Fruit fly (Drosophila melanogaster) whole organism, embryonic: ENCODE results near the gene Mrm2.

Source experiments
- Ada2b ChIP-seq: fragments of 200-800 bp; sonication (Bioruptor generic); IDR thresholded peaks from 2 replicates; pipeline ENCODE4 v1.3.6; 2022; ENCODE audit warnings: missing biosample characterization, missing genetic modification characterization
- Adf1 ChIP-seq: fragments of 200-800 bp; sonication (Bioruptor generic); IDR thresholded peaks from 2 replicates; pipeline ENCODE4 v1.3.6; 2022; ENCODE audit warnings: missing biosample characterization, missing genetic modification characterization
- Antp ChIP-seq: fragments of 200-800 bp; sonication (Bioruptor generic); optimal IDR thresholded peaks from 3 replicates; lab custom pipeline; 2016; ENCODE audit warnings: missing biosample characterization, missing genetic modification characterization
- CG10147 ChIP-seq: fragments of 200-800 bp; sonication (Bioruptor generic); optimal IDR thresholded peaks from 2 replicates; lab custom pipeline; 2019; ENCODE audit warnings: missing biosample characterization, mild to moderate bottlenecking, missing genetic modification characterization, moderate library complexity
- CG10267 ChIP-seq: fragments of 200-800 bp; sonication (Bioruptor generic); optimal IDR thresholded peaks from 2 replicates; lab custom pipeline; 2018; ENCODE audit warnings: missing biosample characterization, mild to moderate bottlenecking, missing genetic modification characterization, moderate library complexity
- CG10565 ChIP-seq: fragments of 200-800 bp; sonication (Bioruptor generic); optimal IDR thresholded peaks from 3 replicates; lab custom pipeline; 2016; ENCODE audit warnings: missing biosample characterization, mild to moderate bottlenecking, missing genetic modification characterization
- CG11247 ChIP-seq: fragments of 200-800 bp; sonication (Bioruptor generic); IDR thresholded peaks from 2 replicates; pipeline ENCODE4 v1.3.6; 2022; ENCODE audit warnings: missing biosample characterization, missing genetic modification characterization
- CG11398 ChIP-seq: fragments of 200-800 bp; sonication (Bioruptor generic); optimal IDR thresholded peaks from 2 replicates; lab custom pipeline; 2016; ENCODE audit warnings: missing biosample characterization, missing genetic modification characterization
- CG11696 ChIP-seq: fragments of 200-800 bp; sonication (Bioruptor generic); IDR thresholded peaks from 2 replicates; pipeline ENCODE4 v1.3.6; 2022; ENCODE audit warnings: missing biosample characterization, missing genetic modification characterization
- CG12219 ChIP-seq: fragments of 200-800 bp; sonication (Bioruptor generic); optimal IDR thresholded peaks from 3 replicates; lab custom pipeline; 2018; ENCODE audit warnings: missing biosample characterization, mild to moderate bottlenecking, missing genetic modification characterization
- CG13296 ChIP-seq: fragments of 200-800 bp; sonication (Bioruptor generic); optimal IDR thresholded peaks from 3 replicates; lab custom pipeline; 2018; ENCODE audit warnings: missing biosample characterization, mild to moderate bottlenecking, missing genetic modification characterization
- CG13424 ChIP-seq: fragments of 200-800 bp; sonication (Bioruptor generic); optimal IDR thresholded peaks from 2 replicates; lab custom pipeline; 2019; ENCODE audit warnings: missing biosample characterization, mild to moderate bottlenecking, missing genetic modification characterization, moderate library complexity
- CG1792 ChIP-seq: fragments of 200-800 bp; sonication (Bioruptor generic); optimal IDR thresholded peaks from 2 replicates; lab custom pipeline; 2016; ENCODE audit warnings: missing biosample characterization, missing genetic modification characterization
- CG2116 ChIP-seq: fragments of 200-800 bp; sonication (Bioruptor generic); optimal IDR thresholded peaks from 3 replicates; lab custom pipeline; 2018; ENCODE audit warnings: missing biosample characterization, mild to moderate bottlenecking, missing genetic modification characterization
- CG2199 ChIP-seq: fragments of 200-800 bp; sonication (Bioruptor generic); IDR thresholded peaks from 3 replicates; pipeline ENCODE4 v1.3.6; 2022; ENCODE audit warnings: missing biosample characterization, missing genetic modification characterization
- CG31365 ChIP-seq: fragments of 200-800 bp; sonication (Bioruptor generic); optimal IDR thresholded peaks from 2 replicates; lab custom pipeline; 2018; ENCODE audit warnings: missing biosample characterization, mild to moderate bottlenecking, missing genetic modification characterization
- CG33557 ChIP-seq: fragments of 200-800 bp; sonication (Bioruptor generic); optimal IDR thresholded peaks from 2 replicates; lab custom pipeline; 2019; ENCODE audit warnings: missing biosample characterization, mild to moderate bottlenecking, missing genetic modification characterization, moderate library complexity
- CG5180 ChIP-seq: fragments of 200-800 bp; sonication (Bioruptor generic); optimal IDR thresholded peaks from 3 replicates; lab custom pipeline; 2017; ENCODE audit warnings: missing biosample characterization, missing genetic modification characterization, mild to moderate bottlenecking, moderate library complexity, missing genetic modification reagents
- CG7839 ChIP-seq: fragments of 200-800 bp; sonication (Bioruptor generic); optimal IDR thresholded peaks from 3 replicates; lab custom pipeline; 2018; ENCODE audit warnings: missing biosample characterization, mild to moderate bottlenecking, missing genetic modification characterization, moderate library complexity
- Eip74EF ChIP-seq, 2 experiments: fragments of 200-800 bp in 1 of 2; fragments of >200 bp in 1 of 2; sonication (Bioruptor generic) in 1 of 2; optimal IDR thresholded peaks; 2 replicates each; lab custom pipeline; 2017 to 2019; ENCODE audit warnings: missing biosample characterization in 2 of 2, missing genetic modification characterization in 2 of 2, mild to moderate bottlenecking in 1 of 2, moderate library complexity in 1 of 2
- Fer1 ChIP-seq: fragments of 200-800 bp; sonication (Bioruptor generic); optimal IDR thresholded peaks from 2 replicates; lab custom pipeline; 2017; ENCODE audit warnings: missing biosample characterization, mild to moderate bottlenecking, missing genetic modification characterization
- Gsc ChIP-seq: fragments of 200-800 bp; sonication (Bioruptor generic); IDR thresholded peaks from 2 replicates; pipeline ENCODE4 v1.3.6; 2022; ENCODE audit warnings: missing biosample characterization, missing genetic modification characterization
- HmgD ChIP-seq: fragments of 200-800 bp; sonication (Bioruptor generic); optimal IDR thresholded peaks from 3 replicates; lab custom pipeline; 2016; ENCODE audit warnings: missing biosample characterization, missing genetic modification characterization
- Hmr ChIP-seq: fragments of 200-800 bp; sonication (Bioruptor generic); optimal IDR thresholded peaks from 3 replicates; lab custom pipeline; 2017; ENCODE audit warnings: mild to moderate bottlenecking, missing biosample characterization, missing genetic modification reagents, missing genetic modification characterization
- Hmx ChIP-seq: fragments of 200-800 bp; sonication (Bioruptor generic); optimal IDR thresholded peaks from 2 replicates; lab custom pipeline; 2016; ENCODE audit warnings: missing biosample characterization, missing genetic modification characterization
- Meics ChIP-seq: fragments of 200-800 bp; sonication (Bioruptor generic); optimal IDR thresholded peaks from 2 replicates; lab custom pipeline; 2017; ENCODE audit warnings: missing biosample characterization, mild to moderate bottlenecking, missing genetic modification characterization
- NC2β ChIP-seq: fragments of 200-800 bp; sonication (Bioruptor generic); optimal IDR thresholded peaks from 2 replicates; lab custom pipeline; 2016; ENCODE audit warnings: missing biosample characterization, missing genetic modification characterization
- NfI ChIP-seq: fragments of 200-800 bp; sonication (Bioruptor generic); optimal IDR thresholded peaks from 3 replicates; lab custom pipeline; 2018; ENCODE audit warnings: missing biosample characterization, mild to moderate bottlenecking, missing genetic modification characterization, moderate library complexity
- Opbp ChIP-seq: fragments of 200-800 bp; sonication (Bioruptor generic); IDR thresholded peaks from 3 replicates; pipeline ENCODE4 v1.3.6; 2022; ENCODE audit warnings: missing biosample characterization, missing genetic modification characterization; ENCODE audit not compliant: partially characterized antibody
- Rfx ChIP-seq: fragments of 200-800 bp; sonication (Bioruptor generic); IDR thresholded peaks from 2 replicates; pipeline ENCODE4 v1.3.6; 2022; ENCODE audit warnings: missing biosample characterization, missing genetic modification characterization
- ab ChIP-seq: fragments of 200-800 bp; sonication (Bioruptor generic); optimal IDR thresholded peaks from 2 replicates; lab custom pipeline; 2016; ENCODE audit warnings: missing biosample characterization, missing genetic modification characterization
- ato ChIP-seq: fragments of 200-800 bp; sonication (Bioruptor generic); IDR thresholded peaks from 2 replicates; pipeline ENCODE4 v1.3.6; 2022; ENCODE audit warnings: missing biosample characterization, missing genetic modification characterization; ENCODE audit not compliant: partially characterized antibody
- az2 ChIP-seq: fragments of 200-800 bp; sonication (Bioruptor generic); optimal IDR thresholded peaks from 3 replicates; lab custom pipeline; 2016; ENCODE audit warnings: missing biosample characterization, missing genetic modification characterization
- bbx ChIP-seq: fragments of 200-800 bp; sonication (Bioruptor generic); IDR thresholded peaks from 2 replicates; pipeline ENCODE4 v1.3.6; 2022; ENCODE audit warnings: missing biosample characterization, missing genetic modification characterization; ENCODE audit not compliant: partially characterized antibody
- dpn ChIP-seq, 2 experiments: fragments of 200-800 bp; sonication (Bioruptor generic); optimal IDR thresholded peaks; 3 replicates each; lab custom pipeline; 2016; ENCODE audit warnings: missing biosample characterization in 2 of 2, missing genetic modification characterization in 2 of 2
- dysf ChIP-seq: fragments of 200-800 bp; sonication (Bioruptor generic); IDR thresholded peaks from 3 replicates; pipeline ENCODE4 v1.3.6; 2022; ENCODE audit warnings: missing biosample characterization, missing genetic modification characterization
- fd3F ChIP-seq: fragments of 200-800 bp; sonication (Bioruptor generic); optimal IDR thresholded peaks from 2 replicates; lab custom pipeline; 2018; ENCODE audit warnings: missing biosample characterization, mild to moderate bottlenecking, missing genetic modification characterization, moderate library complexity
- mam ChIP-seq: fragments of 200-800 bp; sonication (Bioruptor generic); optimal IDR thresholded peaks from 3 replicates; lab custom pipeline; 2016; ENCODE audit warnings: missing biosample characterization, missing genetic modification characterization
- onecut ChIP-seq: fragments of 200-800 bp; sonication (Bioruptor generic); IDR thresholded peaks from 2 replicates; pipeline ENCODE4 v1.3.6; 2022; ENCODE audit warnings: missing biosample characterization, missing genetic modification characterization
- p53 ChIP-seq: fragments of 200-800 bp; sonication (Bioruptor generic); optimal IDR thresholded peaks from 2 replicates; lab custom pipeline; 2016; ENCODE audit warnings: missing biosample characterization, missing genetic modification characterization
- pb ChIP-seq: fragments of 200-800 bp; sonication (Bioruptor generic); optimal IDR thresholded peaks from 3 replicates; lab custom pipeline; 2016; ENCODE audit warnings: missing biosample characterization, missing genetic modification characterization
- peb ChIP-seq: fragments of 200-800 bp; sonication (Bioruptor generic); IDR thresholded peaks from 2 replicates; pipeline ENCODE4 v1.3.6; 2022; ENCODE audit warnings: missing biosample characterization, missing genetic modification characterization
- prd ChIP-seq, 3 experiments: fragments of >200 bp in 2 of 3; fragments of 200-800 bp in 1 of 3; sonication (Bioruptor generic) in 1 of 3; optimal IDR thresholded peaks in 2 of 3; IDR thresholded peaks in 1 of 3; 2 replicates in 2 of 3; 3 replicates in 1 of 3; pipeline versions ENCODE4 v1.3.6 to Lab custom; 2017 to 2022; ENCODE audit warnings: missing biosample characterization in 1 of 3, missing genetic modification characterization in 1 of 3
- schlank ChIP-seq: fragments of 200-800 bp; sonication (Bioruptor generic); optimal IDR thresholded peaks from 2 replicates; lab custom pipeline; 2018; ENCODE audit warnings: missing biosample characterization, mild to moderate bottlenecking, missing genetic modification characterization
- seq ChIP-seq: fragments of 200-800 bp; sonication (Bioruptor generic); IDR thresholded peaks from 2 replicates; pipeline ENCODE4 v1.3.6; 2022; ENCODE audit warnings: missing biosample characterization, missing genetic modification characterization
- sim ChIP-seq: fragments of 200-800 bp; sonication (Bioruptor generic); IDR thresholded peaks from 2 replicates; pipeline ENCODE4 v1.3.6; 2022; ENCODE audit warnings: missing biosample characterization, missing genetic modification characterization
- slp2 ChIP-seq: fragments of 200-800 bp; sonication (Bioruptor generic); optimal IDR thresholded peaks from 2 replicates; lab custom pipeline; 2016; ENCODE audit warnings: missing biosample characterization, missing genetic modification characterization
- sr ChIP-seq: fragments of 200-800 bp; sonication (Bioruptor generic); IDR thresholded peaks from 3 replicates; pipeline ENCODE4 v1.3.6; 2022; ENCODE audit warnings: missing biosample characterization, missing genetic modification characterization
- unpg ChIP-seq: fragments of 200-800 bp; sonication (Bioruptor generic); optimal IDR thresholded peaks from 3 replicates; lab custom pipeline; 2018; ENCODE audit warnings: missing biosample characterization, mild to moderate bottlenecking, missing genetic modification characterization, moderate library complexity

Mrm2 gene

dm6 chr3R:19889603-19890187, 28.3 kb downstream of the Mrm2 start (continued):
- TF ChIP-seq CG1792 (GFP tag; lab: Kevin White, UChicago) (no peak), Fer1 (GFP tag; lab: Kevin White, UChicago) (peak; percentile 88), ato (GFP tag; lab: Robert Waterston, UW) (no peak), dpn (GFP tag; optimal IDR thresholded peaks at IDR 0.05; lab: Kevin White, UChicago) (peak; percentile 30 to 40), NfI (GFP tag; lab: Kevin White, UChicago) (peak; percentile 66), CG2199 (GFP tag; lab: Robert Waterston, UW) (no peak), pb (no peak), Antp (no peak), slp2 (no peak), CG10267 (tag; lab: Kevin White, UChicago) (peak; percentile 73), bbx (GFP tag; lab: Robert Waterston, UW) (no peak), CG11247 (GFP tag; lab: Robert Waterston, UW) (peak; percentile 12; the same call in 1 of the 2 replicates), sr (peak; percentile 88), CG5180 (GFP tag; lab: Kevin White, UChicago) (peak; percentile 64), Hmr (peak; percentile 87), mam (no peak), Hmx (GFP tag; lab: Kevin White, UChicago) (no peak), Gsc (GFP tag; lab: Robert Waterston, UW) (no peak), sim (GFP tag; lab: Robert Waterston, UW) (0 out of 2 replicates have a peak, but pooled peaks have one; percentile 6), onecut (GFP tag; lab: Robert Waterston, UW) (peak; percentile 38; the same call in 1 of the 2 replicates), CG12219 (GFP tag; lab: Kevin White, UChicago) (peak; percentile 46), fd3F (GFP tag; lab: Kevin White, UChicago) (peak; percentile 76), p53 (GFP tag; lab: Kevin White, UChicago) (no peak), Meics (peak; percentile 92), CG2116 (GFP tag; lab: Kevin White, UChicago) (peak; percentile 15), ab (GFP tag; lab: Kevin White, UChicago) (no peak), CG31365 (no peak), schlank (peak; percentile 45), Rfx (GFP tag; lab: Robert Waterston, UW) (peak; percentile 74), HmgD (GFP tag; lab: Kevin White, UChicago) (no peak), peb (GFP tag; lab: Robert Waterston, UW) (0 out of 2 replicates have a peak, but pooled peaks have one; percentile 36), CG10565 (GFP tag; lab: Kevin White, UChicago) (no peak), Adf1 (GFP tag; lab: Robert Waterston, UW) (peak; percentile 95), Eip74EF (GFP tag; optimal IDR thresholded peaks at IDR 0.05; lab: Kevin White, UChicago) (peak in 1 of 2 experiments; percentile 76), dysf (GFP tag; lab: Robert Waterston, UW) (peak; percentile 79), CG11696 (no peak), az2 (peak; percentile 28), CG13296 (peak; percentile 86), seq (peak; percentile 13; the same call in 1 of the 2 replicates), CG33557 (GFP tag; lab: Kevin White, UChicago) (no peak), prd (optimal IDR thresholded peaks at IDR 0.05; lab: Kevin White, UChicago) (no peak), prd (GFP tag; IDR thresholded peaks at IDR 0.05; lab: Robert Waterston, UW) (peak; percentile 55), NC2β (GFP tag; lab: Kevin White, UChicago) (no peak), unpg (GFP tag; lab: Kevin White, UChicago) (peak; percentile 74), CG10147 (GFP tag; lab: Kevin White, UChicago) (peak; percentile 94), CG13424 (peak; percentile 74), CG7839 (tag; lab: Kevin White, UChicago) (peak; percentile 89), CG11398 (GFP tag; lab: Kevin White, UChicago) (no peak), Opbp (GFP tag; lab: Robert Waterston, UW) (no peak), Ada2b (GFP tag; lab: Robert Waterston, UW) (peak; percentile 55; the same call in 1 of the 2 replicates)
